Worm (Caenorhabditis elegans): Measurements from ENCODE around the gene cap-1.

DNA sequence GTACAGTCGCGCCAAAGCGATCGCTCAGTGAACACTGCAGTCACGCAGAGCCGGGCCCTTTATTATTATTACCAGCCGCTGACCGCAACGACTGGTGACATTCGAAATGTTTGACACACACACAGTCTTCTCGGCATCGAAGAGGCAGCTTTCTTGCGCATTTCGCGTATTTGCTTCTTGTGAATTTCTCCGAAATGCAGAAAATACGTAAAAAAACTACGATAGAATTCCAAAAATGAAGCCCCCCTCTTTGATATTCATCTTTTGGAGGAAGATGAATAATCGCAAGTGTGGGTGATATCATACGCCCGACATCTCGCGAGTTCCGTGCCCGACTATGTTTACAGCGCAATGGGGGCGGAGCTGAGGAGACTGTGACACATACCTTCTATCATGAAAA lies 23.2 kb upstream of the cap-1 start:
- no peak for TF ChIP-seq unc-98 (GFP tag; IDR thresholded peaks at IDR 0.05)
- no peak for TF ChIP-seq fos-1 (tag; optimal IDR thresholded peaks at IDR 0.05)
- TF ChIP-seq dpl-1 (GFP tag; optimal IDR thresholded peaks at IDR 0.05), result no peak
- no peak for TF ChIP-seq lin-13 (GFP tag; optimal IDR thresholded peaks at IDR 0.05)
- no peak for TF ChIP-seq nhr-28 (tag; optimal IDR thresholded peaks at IDR 0.05)
- TF ChIP-seq zag-1 (tag; optimal IDR thresholded peaks at IDR 0.05), result no peak
- no peak for TF ChIP-seq unc-62 (GFP tag; optimal IDR thresholded peaks at IDR 0.05)
- no peak for TF ChIP-seq efl-3 (GFP tag; optimal IDR thresholded peaks at IDR 0.05)
- TF ChIP-seq pag-3 (tag; optimal IDR thresholded peaks at IDR 0.05; ENCODE audit: borderline replicate concordance, insufficient read depth), result no peak
- peak; percentile 9 for TF ChIP-seq rnt-1 (tag; optimal IDR thresholded peaks at IDR 0.05)
- TF ChIP-seq elt-2 (tag; optimal IDR thresholded peaks at IDR 0.05), result no peak
- no peak for TF ChIP-seq ceh-8 (GFP tag; optimal IDR thresholded peaks at IDR 0.05)
- no peak for TF ChIP-seq jun-1 (tag; optimal IDR thresholded peaks at IDR 0.05)
- TF ChIP-seq elt-3 (tag; optimal IDR thresholded peaks at IDR 0.05), result no peak

Measured in whole organism, L1 larva.